Fruit fly (Drosophila melanogaster): ENCODE measurements around the gene CG14683.

The CG14683 gene

DNA sequence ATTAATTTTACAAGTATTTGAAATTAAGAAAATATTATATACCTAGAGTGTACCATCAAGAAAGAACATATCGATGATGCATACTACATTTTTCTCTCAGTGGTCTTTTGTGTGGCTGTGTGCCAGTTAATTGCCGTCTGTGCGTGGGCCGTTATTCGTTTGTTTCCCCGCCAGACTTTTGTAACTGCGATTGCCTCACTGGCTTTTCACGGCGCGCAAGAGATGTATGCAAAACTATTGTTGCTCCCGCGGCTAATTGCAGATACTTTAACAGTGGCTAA is 14.8 kb upstream of the CG14683 start (continued):
- no peak for TF ChIP-seq hkb (optimal IDR thresholded peaks at IDR 0.05)
- TF ChIP-seq hkb (GFP tag; IDR thresholded peaks at IDR 0.05) = peak; percentile 66
- no peak for TF ChIP-seq CG13775 (GFP tag; optimal IDR thresholded peaks at IDR 0.05)
- TF ChIP-seq ci (GFP tag; IDR thresholded peaks at IDR 0.05) = peak; percentile 82
- TF ChIP-seq CG6654 (GFP tag; optimal IDR thresholded peaks at IDR 0.05) = peak; percentile 13
- no peak for TF ChIP-seq insv (GFP tag; optimal IDR thresholded peaks at IDR 0.05)
- TF ChIP-seq CG13424 (tag; optimal IDR thresholded peaks at IDR 0.05) = peak; percentile 2
- peak; percentile 13; the same call in 1 of the 3 replicates for TF ChIP-seq so (GFP tag; IDR thresholded peaks at IDR 0.05)
- no peak for TF ChIP-seq Sry-β (GFP tag; optimal IDR thresholded peaks at IDR 0.05)
- no peak for TF ChIP-seq disco-r (GFP tag; optimal IDR thresholded peaks at IDR 0.05)
- peak; percentile 71 for TF ChIP-seq dysf (GFP tag; IDR thresholded peaks at IDR 0.05)

dm6 chr3R:10683226-10683625 is 13.2 kb upstream of the CG14683 start:
- TF ChIP-seq D19B (GFP tag; optimal IDR thresholded peaks at IDR 0.05) = peak; percentile 70
- no peak for TF ChIP-seq amos (GFP tag; IDR thresholded peaks at IDR 0.05; ENCODE audit: partially characterized antibody)
- TF ChIP-seq Ets65A (GFP tag) = peak; percentile 36
- peak; percentile 38 for TF ChIP-seq Med (GFP tag)
- no peak for TF ChIP-seq CG17359 (tag; optimal IDR thresholded peaks at IDR 0.05)
- TF ChIP-seq Sin3A (optimal IDR thresholded peaks at IDR 0.05) = no peak
- TF ChIP-seq dysf (GFP tag; IDR thresholded peaks at IDR 0.05) = 0 out of 3 replicates have a peak, but pooled peaks have one; percentile 14
- TF ChIP-seq sisA (GFP tag; IDR thresholded peaks at IDR 0.05) = no peak
- 0 out of 2 replicates have a peak, but pooled peaks have one; percentile 24 for TF ChIP-seq Awh (GFP tag; IDR thresholded peaks at IDR 0.05)

DNA sequence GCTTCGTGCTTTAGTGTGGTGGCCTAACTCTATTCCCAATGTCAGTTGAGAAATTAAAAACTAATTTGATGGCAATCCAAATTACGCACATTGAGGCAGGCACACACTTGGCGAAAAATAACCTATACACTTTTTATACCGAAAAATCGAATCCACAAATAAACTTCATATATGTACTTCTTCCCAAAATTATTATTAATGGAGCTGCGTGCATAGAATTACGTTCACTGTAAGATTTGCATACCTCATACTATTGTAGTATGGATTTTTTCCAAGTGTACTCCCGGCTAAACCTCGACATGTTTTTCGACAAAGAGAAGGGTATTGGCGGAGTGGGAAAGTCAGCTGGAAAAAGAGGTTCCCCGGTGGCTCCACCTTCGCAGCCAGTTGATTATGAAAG is 12.2 kb upstream of the CG14683 start:
- TF ChIP-seq Med (GFP tag) = peak; percentile 93
- TF ChIP-seq Dek (tag; optimal IDR thresholded peaks at IDR 0.05) = peak; percentile 49
- peak; percentile 17 for TF ChIP-seq CG4707 (GFP tag; optimal IDR thresholded peaks at IDR 0.05)
- TF ChIP-seq CG31365 (tag; optimal IDR thresholded peaks at IDR 0.05) = peak; percentile 41
- peak; percentile 39; the same call in 1 of the 2 replicates for TF ChIP-seq Ravus (GFP tag; IDR thresholded peaks at IDR 0.05)
- TF ChIP-seq ttk (GFP tag; IDR thresholded peaks at IDR 0.05) = peak; percentile 68
- TF ChIP-seq nom (GFP tag; optimal IDR thresholded peaks at IDR 0.05) = no peak
- TF ChIP-seq ci (GFP tag; IDR thresholded peaks at IDR 0.05) = peak; percentile 88
- TF ChIP-seq Doc3 (GFP tag; IDR thresholded peaks at IDR 0.05; ENCODE audit: partially characterized antibody) = no peak
- TF ChIP-seq pnt (GFP tag; optimal IDR thresholded peaks at IDR 0.05) = peak; percentile 61
- TF ChIP-seq chif (GFP tag; optimal IDR thresholded peaks at IDR 0.05) = peak; percentile 59 to 70
- no peak for TF ChIP-seq sqz (GFP tag; optimal IDR thresholded peaks at IDR 0.05)
- peak; percentile 16 for TF ChIP-seq CG7271 (tag; optimal IDR thresholded peaks at IDR 0.05)
- TF ChIP-seq Tbp (GFP tag; optimal IDR thresholded peaks at IDR 0.05) = no peak
- TF ChIP-seq CG4820 (GFP tag; optimal IDR thresholded peaks at IDR 0.05) = peak; percentile 63
- peak; percentile 60 for TF ChIP-seq CG18599 (GFP tag; optimal IDR thresholded peaks at IDR 0.05)
- TF ChIP-seq CG12769 (tag; optimal IDR thresholded peaks at IDR 0.05) = peak; percentile 62
- 0 out of 3 replicates have a peak, but pooled peaks have one; percentile 64 for TF ChIP-seq ase (GFP tag; IDR thresholded peaks at IDR 0.05)
- TF ChIP-seq Max (GFP tag; optimal IDR thresholded peaks at IDR 0.05) = no peak
- peak; percentile 71 for TF ChIP-seq unpg (GFP tag; optimal IDR thresholded peaks at IDR 0.05)
- peak; percentile 34 for TF ChIP-seq CG6813 (GFP tag; optimal IDR thresholded peaks at IDR 0.05)
- no peak for TF ChIP-seq pita (GFP tag; optimal IDR thresholded peaks at IDR 0.05)
- TF ChIP-seq sna (GFP tag; IDR thresholded peaks at IDR 0.05; ENCODE audit: partially characterized antibody) = no peak
- TF ChIP-seq ken (GFP tag; IDR thresholded peaks at IDR 0.05) = peak; percentile 65
- TF ChIP-seq CG2875 (GFP tag; optimal IDR thresholded peaks at IDR 0.05) = peak; percentile 45
- peak; percentile 60 for TF ChIP-seq CG17385 (GFP tag; optimal IDR thresholded peaks at IDR 0.05)
- TF ChIP-seq shn (GFP tag; optimal IDR thresholded peaks at IDR 0.05) = peak; percentile 29
- peak; percentile 30 for TF ChIP-seq CG9727 (GFP tag; optimal IDR thresholded peaks at IDR 0.05)
- no peak for TF ChIP-seq Trl (optimal IDR thresholded peaks at IDR 0.05)
- TF ChIP-seq Trl (GFP tag; optimal IDR thresholded peaks at IDR 0.05) = peak; percentile 61
- TF ChIP-seq zfh1 (GFP tag; IDR thresholded peaks at IDR 0.05) = peak; percentile 74
- peak; percentile 32 for TF ChIP-seq CG18619 (GFP tag; optimal IDR thresholded peaks at IDR 0.05)

Measured in whole organism, embryonic.